Worm (Caenorhabditis elegans): Measurements from ENCODE around the gene bath-46.
A peak's percentile ranks its signal among the peaks of the same experiment; 100 is the strongest.
"Not testable (repeated sequence)": the region's sequence is repeated elsewhere in the genome, so short reads cannot be mapped to it uniquely, and the experiment has no call there.

The bath-46 gene

ce11 chrII:1597101-1598088 lies at the start of gene bath-46:
Gene bath-46 (plus strand): TSS chrII:1597906.
- no peak for TF ChIP-seq sea-2 (GFP tag; optimal IDR thresholded peaks at IDR 0.05)
- peak; percentile 73 for TF ChIP-seq elt-2 (tag; optimal IDR thresholded peaks at IDR 0.05)
- no peak for TF ChIP-seq pha-4 (tag; optimal IDR thresholded peaks at IDR 0.05)
- TF ChIP-seq unc-39 (tag; optimal IDR thresholded peaks at IDR 0.05) = no peak
- TF ChIP-seq pqm-1 (tag; optimal IDR thresholded peaks at IDR 0.05) = peak; percentile 49
- no peak for TF ChIP-seq ama-1 (optimal IDR thresholded peaks at IDR 0.05)
- TF ChIP-seq nhr-237 (tag; optimal IDR thresholded peaks at IDR 0.05) = no peak
- no peak for TF ChIP-seq fkh-2 (tag; optimal IDR thresholded peaks at IDR 0.05)

ce11 chrII:1550501-1550900 lies 47.2 kb upstream of the bath-46 start, which contains the start of the genes fbxb-52 and fbxb-51:
Gene fbxb-52 (minus strand): TSS chrII:1550601.
Gene fbxb-51 (plus strand): TSS chrII:1550712.
- TF ChIP-seq nhr-67 (tag; optimal IDR thresholded peaks at IDR 0.05) (no peak), tbx-2 (tag; optimal IDR thresholded peaks at IDR 0.05) (no peak), zag-1 (tag; optimal IDR thresholded peaks at IDR 0.05) (no peak), nhr-25 (tag; optimal IDR thresholded peaks at IDR 0.05) (no peak), ceh-82 (tag; optimal IDR thresholded peaks at IDR 0.05) (no peak), lsy-12 (tag; optimal IDR thresholded peaks at IDR 0.05) (no peak), nhr-76 (tag; optimal IDR thresholded peaks at IDR 0.05) (no peak), ama-1 (optimal IDR thresholded peaks at IDR 0.05) (no peak), daf-12 (tag; optimal IDR thresholded peaks at IDR 0.05) (no peak), ztf-11 (tag; optimal IDR thresholded peaks at IDR 0.05) (no peak), nhr-11 (tag; optimal IDR thresholded peaks at IDR 0.05) (no peak), elt-3 (tag; optimal IDR thresholded peaks at IDR 0.05) (no peak), ztf-4 (tag; optimal IDR thresholded peaks at IDR 0.05) (no peak), ZK546.5 (tag; optimal IDR thresholded peaks at IDR 0.05) (no peak), mml-1 (tag; optimal IDR thresholded peaks at IDR 0.05) (no peak)

ce11 chrII:1556217-1556616 lies 41.5 kb upstream of the bath-46 start, which contains the start of the genes fbxb-54 and fbxb-50:
Gene fbxb-54 (minus strand): TSS chrII:1556317.
Gene fbxb-50 (plus strand): TSS chrII:1556443.
- not testable (repeated sequence) for TF ChIP-seq R02D3.7 (tag; optimal IDR thresholded peaks at IDR 0.05); nhr-11 (tag; optimal IDR thresholded peaks at IDR 0.05); nfya-1 (tag; optimal IDR thresholded peaks at IDR 0.05; ENCODE audit: insufficient read depth)

- TF ChIP-seq ceh-16 (tag; optimal IDR thresholded peaks at IDR 0.05) (no peak), ceh-28 (tag; optimal IDR thresholded peaks at IDR 0.05) (no peak), lin-39 (tag; optimal IDR thresholded peaks at IDR 0.05) (no peak)
Measured at ce11 chrII:1560839-1561238, 36.9 kb upstream of the bath-46 start.

ce11 chrII:1561863-1562262 lies 35.8 kb upstream of the bath-46 start, which contains the start of gene K05F6.14:
Gene K05F6.14 (plus strand): TSS chrII:1562163.
- TF ChIP-seq fkh-10 (GFP tag; optimal IDR thresholded peaks at IDR 0.05) (no peak), ama-1 (optimal IDR thresholded peaks at IDR 0.05) (no peak), egl-27 (tag; optimal IDR thresholded peaks at IDR 0.05) (no peak), elt-2 (tag; optimal IDR thresholded peaks at IDR 0.05) (no peak), jun-1 (tag; optimal IDR thresholded peaks at IDR 0.05) (no peak), ceh-9 (tag; optimal IDR thresholded peaks at IDR 0.05) (no peak), ztf-4 (tag; optimal IDR thresholded peaks at IDR 0.05) (no peak), pha-4 (tag; optimal IDR thresholded peaks at IDR 0.05) (no peak), nhr-28 (tag; optimal IDR thresholded peaks at IDR 0.05) (no peak), mdl-1 (tag; optimal IDR thresholded peaks at IDR 0.05) (no peak), ceh-82 (tag; optimal IDR thresholded peaks at IDR 0.05) (no peak), unc-39 (tag; optimal IDR thresholded peaks at IDR 0.05) (no peak), lsy-12 (tag; optimal IDR thresholded peaks at IDR 0.05) (no peak)
